Fruit fly (Drosophila melanogaster): ENCODE data around the gene Rop.

Gene Rop

DNA sequence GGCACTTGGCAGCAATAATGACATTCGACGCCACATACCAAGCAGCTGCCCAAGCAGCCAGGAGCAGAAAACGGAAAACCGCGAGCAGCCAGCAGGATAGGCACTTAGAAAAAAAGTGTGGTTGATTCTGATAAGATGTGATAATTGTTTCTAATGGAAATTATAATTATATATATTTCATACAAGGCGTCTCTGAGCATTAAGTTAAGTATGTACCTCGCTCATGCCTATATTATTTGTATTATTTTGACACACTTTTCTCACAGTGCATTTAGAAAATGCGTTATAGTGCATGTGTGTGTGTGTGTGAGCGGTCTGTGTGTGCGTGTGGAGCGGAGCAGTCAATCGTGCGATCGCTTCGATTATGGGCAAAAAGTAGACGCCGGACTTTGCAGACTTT is 19.6 kb upstream of the Rop start (continued):
- TF ChIP-seq CG16815 (GFP tag; optimal IDR thresholded peaks at IDR 0.05) (peak; percentile 1), CG30431 (GFP tag; optimal IDR thresholded peaks at IDR 0.05) (peak; percentile 44), amos (GFP tag; IDR thresholded peaks at IDR 0.05; ENCODE audit: partially characterized antibody) (no peak), CG2678 (tag; optimal IDR thresholded peaks at IDR 0.05) (no peak), CG2712 (tag; optimal IDR thresholded peaks at IDR 0.05) (peak; percentile 72), CG4404 (GFP tag; IDR thresholded peaks at IDR 0.05) (peak; percentile 76), CG9876 (GFP tag; optimal IDR thresholded peaks at IDR 0.05) (no peak), bab2 (GFP tag; optimal IDR thresholded peaks at IDR 0.05) (no peak), HLH4C (GFP tag; IDR thresholded peaks at IDR 0.05; ENCODE audit: partially characterized antibody) (no peak), eve (GFP tag; optimal IDR thresholded peaks at IDR 0.05) (peak in 1 of 2 experiments; percentile 17), Hr39 (optimal IDR thresholded peaks at IDR 0.05) (no peak), gem (tag; optimal IDR thresholded peaks at IDR 0.05) (no peak), Fer1 (GFP tag; optimal IDR thresholded peaks at IDR 0.05) (no peak), CG4854 (GFP tag; optimal IDR thresholded peaks at IDR 0.05) (no peak), BEAF-32 (GFP tag; optimal IDR thresholded peaks at IDR 0.05) (no peak), CG8924 (tag; optimal IDR thresholded peaks at IDR 0.05) (peak; percentile 15), C15 (GFP tag; IDR thresholded peaks at IDR 0.05) (no peak), CG2875 (GFP tag; optimal IDR thresholded peaks at IDR 0.05) (no peak), CG12219 (GFP tag; optimal IDR thresholded peaks at IDR 0.05) (no peak), CG18262 (tag; optimal IDR thresholded peaks at IDR 0.05) (peak; percentile 56), CG16779 (GFP tag; IDR thresholded peaks at IDR 0.05) (no peak), gce (GFP tag; IDR thresholded peaks at IDR 0.05) (0 out of 3 replicates have a peak, but pooled peaks have one; percentile 30), CG14050 (GFP tag; IDR thresholded peaks at IDR 0.05) (no peak), pho (GFP tag; optimal IDR thresholded peaks at IDR 0.05) (no peak), CG2129 (GFP tag; IDR thresholded peaks at IDR 0.05; ENCODE audit: partially characterized antibody) (no peak), crc (GFP tag; optimal IDR thresholded peaks at IDR 0.05) (no peak), ro (GFP tag; IDR thresholded peaks at IDR 0.05) (no peak), dmrt99B (tag; optimal IDR thresholded peaks at IDR 0.05) (no peak), CG14965 (GFP tag; optimal IDR thresholded peaks at IDR 0.05; ENCODE audit: borderline replicate concordance) (no peak), lbe (GFP tag; optimal IDR thresholded peaks at IDR 0.05) (peak; percentile 18), tna (GFP tag; IDR thresholded peaks at IDR 0.05; ENCODE audit: partially characterized antibody) (no peak), CG4282 (GFP tag; optimal IDR thresholded peaks at IDR 0.05) (no peak), Pdp1 (GFP tag; optimal IDR thresholded peaks at IDR 0.05) (no peak), CG31388 (GFP tag; optimal IDR thresholded peaks at IDR 0.05) (no peak), gt (GFP tag; IDR thresholded peaks at IDR 0.05) (no peak), ranshi (GFP tag; IDR thresholded peaks at IDR 0.05) (no peak), CG12769 (tag; optimal IDR thresholded peaks at IDR 0.05) (no peak), CG4360 (GFP tag; IDR thresholded peaks at IDR 0.05) (no peak), chinmo (GFP tag; IDR thresholded peaks at IDR 0.05; ENCODE audit: partially characterized antibody) (no peak), schlank (tag; optimal IDR thresholded peaks at IDR 0.05) (no peak), H15 (GFP tag; IDR thresholded peaks at IDR 0.05) (no peak), ato (GFP tag; IDR thresholded peaks at IDR 0.05; ENCODE audit: partially characterized antibody) (no peak), CG11085 (GFP tag; IDR thresholded peaks at IDR 0.05) (no peak), CG8290 (GFP tag; optimal IDR thresholded peaks at IDR 0.05) (no peak), CG8290 (tag; optimal IDR thresholded peaks at IDR 0.05) (no peak), CG33213 (GFP tag; optimal IDR thresholded peaks at IDR 0.05) (no peak), CG13894 (tag; optimal IDR thresholded peaks at IDR 0.05) (no peak), CG11093 (GFP tag; IDR thresholded peaks at IDR 0.05) (no peak), CG7928 (GFP tag; optimal IDR thresholded peaks at IDR 0.05) (no peak), Mes4 (GFP tag; optimal IDR thresholded peaks at IDR 0.05) (no peak), CG7357 (GFP tag; IDR thresholded peaks at IDR 0.05) (no peak), CG10654 (GFP tag; optimal IDR thresholded peaks at IDR 0.05) (no peak)
